Fruit fly (Drosophila melanogaster) whole organism, embryonic: ENCODE data around the gene Ctr1A.

ENCODE experiments used
- BtbVII ChIP-seq: fragments of 200-800 bp; sonication (Bioruptor generic); optimal IDR thresholded peaks from 3 replicates; lab custom pipeline; 2017; ENCODE audit warnings: missing biosample characterization, mild to moderate bottlenecking, missing genetic modification characterization
- CG10366 ChIP-seq: fragments of 200-800 bp; sonication (Bioruptor generic); IDR thresholded peaks from 2 replicates; pipeline ENCODE4 v1.3.6; 2022; ENCODE audit warnings: missing biosample characterization, missing genetic modification characterization
- CG10462 ChIP-seq: fragments of 200-800 bp; sonication (Bioruptor generic); optimal IDR thresholded peaks from 2 replicates; lab custom pipeline; 2016; ENCODE audit warnings: missing biosample characterization, missing genetic modification characterization
- CG10959 ChIP-seq: fragments of 200-800 bp; sonication (Bioruptor generic); IDR thresholded peaks from 2 replicates; pipeline ENCODE4 v1.3.6; 2022; ENCODE audit warnings: missing biosample characterization, missing genetic modification characterization
- CG12769 ChIP-seq: fragments of 200-800 bp; sonication (Bioruptor generic); optimal IDR thresholded peaks from 2 replicates; lab custom pipeline; 2019; ENCODE audit warnings: missing biosample characterization, mild to moderate bottlenecking, missing genetic modification characterization, moderate library complexity
- CG13424 ChIP-seq: fragments of 200-800 bp; sonication (Bioruptor generic); optimal IDR thresholded peaks from 2 replicates; lab custom pipeline; 2019; ENCODE audit warnings: missing biosample characterization, mild to moderate bottlenecking, missing genetic modification characterization, moderate library complexity
- CG15601 ChIP-seq: fragments of 200-800 bp; sonication (Bioruptor generic); optimal IDR thresholded peaks from 3 replicates; lab custom pipeline; 2019; ENCODE audit warnings: missing biosample characterization, mild to moderate bottlenecking, missing genetic modification characterization, moderate library complexity
- CG1647 ChIP-seq: fragments of 200-800 bp; sonication (Bioruptor generic); optimal IDR thresholded peaks from 3 replicates; lab custom pipeline; 2016; ENCODE audit warnings: missing biosample characterization, missing genetic modification characterization
- CG17328 ChIP-seq: fragments of 200-800 bp; sonication (Bioruptor generic); IDR thresholded peaks from 2 replicates; pipeline ENCODE4 v1.3.6; 2022; ENCODE audit warnings: missing biosample characterization, missing genetic modification characterization
- CG18011 ChIP-seq: fragments of 200-800 bp; sonication (Bioruptor generic); optimal IDR thresholded peaks from 2 replicates; lab custom pipeline; 2017; ENCODE audit warnings: missing biosample characterization, missing genetic modification characterization, mild to moderate bottlenecking, moderate library complexity, missing genotype
- CG2199 ChIP-seq: fragments of 200-800 bp; sonication (Bioruptor generic); IDR thresholded peaks from 3 replicates; pipeline ENCODE4 v1.3.6; 2022; ENCODE audit warnings: missing biosample characterization, missing genetic modification characterization
- CG3838 ChIP-seq: fragments of 200-800 bp; sonication (Bioruptor generic); optimal IDR thresholded peaks from 3 replicates; lab custom pipeline; 2016; ENCODE audit warnings: missing biosample characterization, missing genetic modification characterization
- CG4404 ChIP-seq: fragments of 200-800 bp; sonication (Bioruptor generic); IDR thresholded peaks from 2 replicates; pipeline ENCODE4 v1.3.6; 2022; ENCODE audit warnings: missing biosample characterization, missing genetic modification characterization
- CG5180 ChIP-seq: fragments of 200-800 bp; sonication (Bioruptor generic); optimal IDR thresholded peaks from 3 replicates; lab custom pipeline; 2017; ENCODE audit warnings: missing biosample characterization, missing genetic modification characterization, mild to moderate bottlenecking, moderate library complexity, missing genetic modification reagents
- CG6654 ChIP-seq: fragments of 200-800 bp; sonication (Bioruptor generic); optimal IDR thresholded peaks from 2 replicates; lab custom pipeline; 2017; ENCODE audit warnings: missing biosample characterization, mild to moderate bottlenecking, missing genetic modification characterization
- CG6813 ChIP-seq: fragments of 200-800 bp; sonication (Bioruptor generic); optimal IDR thresholded peaks from 2 replicates; lab custom pipeline; 2017; ENCODE audit warnings: missing biosample characterization, missing genetic modification characterization, mild to moderate bottlenecking, moderate library complexity, missing genetic modification reagents
- CG7556 ChIP-seq: fragments of 200-800 bp; sonication (Bioruptor generic); optimal IDR thresholded peaks from 2 replicates; lab custom pipeline; 2017; ENCODE audit warnings: missing biosample characterization, mild to moderate bottlenecking, missing genetic modification characterization
- CG9797 ChIP-seq: fragments of 200-800 bp; sonication (Bioruptor generic); optimal IDR thresholded peaks from 3 replicates; lab custom pipeline; 2018; ENCODE audit warnings: missing biosample characterization, mild to moderate bottlenecking, missing genetic modification characterization
- CrebB ChIP-seq: fragments of 200-800 bp; sonication (Bioruptor generic); optimal IDR thresholded peaks from 3 replicates; lab custom pipeline; 2018; ENCODE audit warnings: missing biosample characterization, mild to moderate bottlenecking, missing genetic modification characterization
- Dek ChIP-seq: fragments of 200-800 bp; sonication (Bioruptor generic); optimal IDR thresholded peaks from 3 replicates; lab custom pipeline; 2019; ENCODE audit warnings: missing biosample characterization, mild to moderate bottlenecking, missing genetic modification characterization, moderate library complexity
- Dref ChIP-seq: fragments of 200-800 bp; sonication (Bioruptor generic); IDR thresholded peaks from 2 replicates; pipeline ENCODE4 v1.3.6; 2022; ENCODE audit warnings: missing biosample characterization, missing genetic modification characterization
- E2f2 ChIP-seq: fragments of 200-800 bp; sonication (Bioruptor generic); IDR thresholded peaks from 2 replicates; pipeline ENCODE4 v1.3.6; 2022; ENCODE audit warnings: missing biosample characterization, missing genetic modification characterization
- Elba2 ChIP-seq: fragments of 200-800 bp; sonication (Bioruptor generic); optimal IDR thresholded peaks from 3 replicates; lab custom pipeline; 2016; ENCODE audit warnings: missing biosample characterization, missing genetic modification characterization
- Fer1 ChIP-seq: fragments of 200-800 bp; sonication (Bioruptor generic); optimal IDR thresholded peaks from 2 replicates; lab custom pipeline; 2017; ENCODE audit warnings: missing biosample characterization, mild to moderate bottlenecking, missing genetic modification characterization
- H15 ChIP-seq: fragments of 200-800 bp; sonication (Bioruptor generic); IDR thresholded peaks from 3 replicates; pipeline ENCODE4 v1.3.6; 2022; ENCODE audit warnings: missing biosample characterization, missing genetic modification characterization
- H2.0 ChIP-seq: fragments of 200-800 bp; sonication (Bioruptor generic); IDR thresholded peaks from 2 replicates; pipeline ENCODE4 v1.3.6; 2022; ENCODE audit warnings: missing biosample characterization, missing genetic modification characterization
- Hand ChIP-seq: fragments of 200-800 bp; sonication (Bioruptor generic); optimal IDR thresholded peaks from 2 replicates; lab custom pipeline; 2017; ENCODE audit warnings: mild to moderate bottlenecking, missing biosample characterization, missing genetic modification reagents, missing genetic modification characterization
- Hr39 ChIP-seq: fragments of >200 bp; optimal IDR thresholded peaks from 2 replicates; lab custom pipeline; 2017
- Lim3 ChIP-seq: fragments of 200-800 bp; sonication (Bioruptor generic); IDR thresholded peaks from 2 replicates; pipeline ENCODE4 v1.3.6; 2022; ENCODE audit warnings: missing biosample characterization, missing genetic modification characterization
- NC2α ChIP-seq: fragments of 200-800 bp; sonication (Bioruptor generic); optimal IDR thresholded peaks from 2 replicates; lab custom pipeline; 2016; ENCODE audit warnings: missing biosample characterization, missing genetic modification characterization
- Opbp ChIP-seq: fragments of 200-800 bp; sonication (Bioruptor generic); IDR thresholded peaks from 3 replicates; pipeline ENCODE4 v1.3.6; 2022; ENCODE audit warnings: missing biosample characterization, missing genetic modification characterization; ENCODE audit not compliant: partially characterized antibody
- Side ChIP-seq: fragments of 200-800 bp; sonication (Bioruptor generic); optimal IDR thresholded peaks from 2 replicates; lab custom pipeline; 2016; ENCODE audit warnings: missing biosample characterization, missing genetic modification characterization
- Tbp ChIP-seq: fragments of >200 bp; optimal IDR thresholded peaks from 2 replicates; lab custom pipeline; 2018; ENCODE audit warnings: missing biosample characterization, missing genetic modification characterization
- Usf ChIP-seq: fragments of 200-800 bp; sonication (Bioruptor generic); optimal IDR thresholded peaks from 2 replicates; lab custom pipeline; 2017; ENCODE audit warnings: missing genotype, missing biosample characterization, missing genetic modification characterization
- ewg ChIP-seq: fragments of 200-800 bp; sonication (Bioruptor generic); optimal IDR thresholded peaks from 3 replicates; lab custom pipeline; 2017; ENCODE audit warnings: mild to moderate bottlenecking, missing biosample characterization, missing genetic modification reagents, missing genetic modification characterization
- insv ChIP-seq, 2 experiments: fragments of 200-800 bp; sonication (Bioruptor generic); optimal IDR thresholded peaks; 3 replicates each; lab custom pipeline; 2016 to 2018; ENCODE audit warnings: missing biosample characterization in 2 of 2, missing genetic modification characterization in 2 of 2
- jumu ChIP-seq: fragments of 200-800 bp; sonication (Bioruptor generic); optimal IDR thresholded peaks from 3 replicates; lab custom pipeline; 2016; ENCODE audit warnings: missing biosample characterization, missing genetic modification characterization
- lola ChIP-seq, 3 experiments: fragments of >200 bp in 2 of 3; fragments of 200-800 bp in 1 of 3; sonication (Bioruptor generic) in 1 of 3; optimal IDR thresholded peaks; 2 replicates each; lab custom pipeline; 2017 to 2019; ENCODE audit warnings: missing biosample characterization in 3 of 3, missing genetic modification characterization in 3 of 3, mild to moderate bottlenecking in 1 of 3, moderate library complexity in 1 of 3
- luna ChIP-seq: fragments of 200-800 bp; sonication (Bioruptor generic); optimal IDR thresholded peaks from 2 replicates; lab custom pipeline; 2016; ENCODE audit warnings: missing biosample characterization, missing genetic modification characterization
- nerfin-1 ChIP-seq: fragments of 200-800 bp; sonication (Bioruptor generic); optimal IDR thresholded peaks from 3 replicates; lab custom pipeline; 2019; ENCODE audit warnings: missing biosample characterization, mild to moderate bottlenecking, missing genetic modification characterization, moderate library complexity
- nmo ChIP-seq: fragments of 200-800 bp; sonication (Bioruptor generic); optimal IDR thresholded peaks from 2 replicates; lab custom pipeline; 2018; ENCODE audit warnings: missing biosample characterization, mild to moderate bottlenecking, missing genetic modification characterization, moderate library complexity
- otp ChIP-seq: fragments of 200-800 bp; sonication (Bioruptor generic); IDR thresholded peaks from 3 replicates; pipeline ENCODE4, ENCODE4 v1.3.6; 2022; ENCODE audit warnings: missing biosample characterization, missing genetic modification characterization
- peb ChIP-seq: fragments of 200-800 bp; sonication (Bioruptor generic); IDR thresholded peaks from 2 replicates; pipeline ENCODE4 v1.3.6; 2022; ENCODE audit warnings: missing biosample characterization, missing genetic modification characterization
- pita ChIP-seq: fragments of 200-800 bp; sonication (Bioruptor generic); optimal IDR thresholded peaks from 2 replicates; lab custom pipeline; 2017; ENCODE audit warnings: missing biosample characterization, mild to moderate bottlenecking, missing genetic modification characterization
- pros ChIP-seq: fragments of 200-800 bp; sonication (Bioruptor generic); optimal IDR thresholded peaks from 3 replicates; lab custom pipeline; 2019; ENCODE audit warnings: missing biosample characterization, mild to moderate bottlenecking, missing genetic modification characterization, moderate library complexity
- pum ChIP-seq: fragments of 200-800 bp; sonication (Bioruptor generic); optimal IDR thresholded peaks from 2 replicates; lab custom pipeline; 2016; ENCODE audit warnings: missing biosample characterization, missing genetic modification characterization
- pzg ChIP-seq: fragments of 200-800 bp; sonication (Bioruptor generic); optimal IDR thresholded peaks from 3 replicates; lab custom pipeline; 2018; ENCODE audit warnings: missing biosample characterization, mild to moderate bottlenecking, missing genetic modification characterization, moderate library complexity
- rib ChIP-seq: fragments of 200-800 bp; sonication (Bioruptor generic); IDR thresholded peaks from 2 replicates; pipeline ENCODE4 v1.3.6; 2022; ENCODE audit warnings: missing biosample characterization, missing genetic modification characterization
- sima ChIP-seq: fragments of 200-800 bp; sonication (Bioruptor generic); optimal IDR thresholded peaks from 2 replicates; lab custom pipeline; 2016; ENCODE audit warnings: missing biosample characterization, missing genetic modification characterization
- slbo ChIP-seq: fragments of 200-800 bp; sonication (Bioruptor generic); IDR thresholded peaks from 2 replicates; pipeline ENCODE4 v1.3.6; 2022; ENCODE audit warnings: missing biosample characterization, missing genetic modification characterization
- sna ChIP-seq: fragments of 200-800 bp; sonication (Bioruptor generic); IDR thresholded peaks from 2 replicates; pipeline ENCODE4 v1.3.6; 2022; ENCODE audit warnings: missing biosample characterization, missing genetic modification characterization; ENCODE audit not compliant: partially characterized antibody
- wek ChIP-seq: fragments of 200-800 bp; sonication (Bioruptor generic); optimal IDR thresholded peaks from 3 replicates; lab custom pipeline; 2018; ENCODE audit warnings: missing biosample characterization, mild to moderate bottlenecking, missing genetic modification characterization, moderate library complexity

The Ctr1A gene

dm6 chrX:6661392-6661837 lies at the start of gene Ctr1A, which contains the start of gene CG3224 (continued):
- TF ChIP-seq Dek (tag; lab: Kevin White, UChicago) (no peak), BtbVII (no peak), Fer1 (GFP tag; lab: Kevin White, UChicago) (no peak), CG18011 (no peak), Opbp (no peak), CG6654 (GFP tag; lab: Kevin White, UChicago) (no peak), H15 (GFP tag; lab: Robert Waterston, UW) (no peak), CG3838 (GFP tag; lab: Kevin White, UChicago) (no peak), rib (GFP tag; lab: Robert Waterston, UW) (no peak), CrebB (tag; lab: Kevin White, UChicago) (no peak), pzg (GFP tag; lab: Kevin White, UChicago) (peak; percentile 59), Dref (GFP tag; lab: Robert Waterston, UW) (peak; percentile 69), Elba2 (GFP tag; lab: Kevin White, UChicago) (no peak), sima (no peak), insv (GFP tag; optimal IDR thresholded peaks at IDR 0.05; lab: Kevin White, UChicago) (peak in 1 of 2 experiments; percentile 11), CG15601 (peak; percentile 19), CG13424 (tag; lab: Kevin White, UChicago) (no peak), pita (no peak), E2f2 (no peak), sna (GFP tag; lab: Robert Waterston, UW) (peak; percentile 29; the same call in 1 of the 2 replicates), CG1647 (no peak), nerfin-1 (tag; lab: Kevin White, UChicago) (no peak), CG10462 (GFP tag; lab: Kevin White, UChicago) (no peak), NC2α (GFP tag; lab: Kevin White, UChicago) (no peak), nmo (GFP tag; lab: Kevin White, UChicago) (peak; percentile 24), CG6813 (GFP tag; lab: Kevin White, UChicago) (no peak), CG5180 (GFP tag; lab: Kevin White, UChicago) (no peak), CG4404 (no peak), CG12769 (tag; lab: Kevin White, UChicago) (no peak), H2.0 (GFP tag; lab: Robert Waterston, UW) (no peak), pros (no peak), ewg (GFP tag; lab: Kevin White, UChicago) (no peak), slbo (GFP tag; lab: Robert Waterston, UW) (no peak), CG17328 (GFP tag; lab: Robert Waterston, UW) (no peak), CG7556 (no peak), jumu (no peak), pum (GFP tag; lab: Kevin White, UChicago) (no peak), CG10366 (GFP tag; lab: Robert Waterston, UW) (no peak), Usf (GFP tag; lab: Kevin White, UChicago) (no peak), otp (GFP tag; lab: Robert Waterston, UW) (no peak), luna (GFP tag; lab: Kevin White, UChicago) (no peak), CG9797 (peak; percentile 69), CG2199 (no peak), peb (GFP tag; lab: Robert Waterston, UW) (no peak), Lim3 (no peak), CG10959 (GFP tag; lab: Robert Waterston, UW) (no peak), wek (GFP tag; lab: Kevin White, UChicago) (no peak), Side (GFP tag; lab: Kevin White, UChicago) (no peak), Tbp (GFP tag; lab: Kevin White, UChicago) (no peak), Hr39 (no peak), lola (GFP tag; optimal IDR thresholded peaks at IDR 0.05; lab: Kevin White, UChicago) (no peak), Hand (GFP tag; lab: Kevin White, UChicago) (no peak)
